Fruit fly (Drosophila melanogaster) whole organism, pupa: ENCODE results near the gene CG14566.

Source experiments
- CG12605 ChIP-seq: fragments of 200-800 bp; sonication (Bioruptor generic); IDR thresholded peaks from 2 replicates; pipeline ENCODE4 v1.3.6; 2022; ENCODE audit warnings: missing biosample characterization, missing genetic modification characterization
- CG13204 ChIP-seq: fragments of 200-800 bp; sonication (Bioruptor generic); optimal IDR thresholded peaks from 2 replicates; lab custom pipeline; 2018; ENCODE audit warnings: missing biosample characterization, mild to moderate bottlenecking, missing genetic modification characterization, moderate library complexity
- CG15710 ChIP-seq: fragments of 200-800 bp; sonication (Bioruptor generic); optimal IDR thresholded peaks from 2 replicates; lab custom pipeline; 2018; ENCODE audit warnings: missing biosample characterization, mild to moderate bottlenecking, missing genetic modification characterization, moderate library complexity
- CG32121 ChIP-seq: fragments of 200-800 bp; sonication (Bioruptor generic); IDR thresholded peaks from 2 replicates; pipeline ENCODE4 v1.3.6; 2022; ENCODE audit warnings: missing biosample characterization, missing genetic modification characterization
- CG34367 ChIP-seq: fragments of 200-800 bp; sonication (Bioruptor generic); optimal IDR thresholded peaks from 2 replicates; lab custom pipeline; 2018; ENCODE audit warnings: missing biosample characterization, mild to moderate bottlenecking, missing genetic modification characterization
- CG8301 ChIP-seq: fragments of 200-800 bp; sonication (Bioruptor generic); optimal IDR thresholded peaks from 2 replicates; lab custom pipeline; 2018; ENCODE audit warnings: missing biosample characterization, mild to moderate bottlenecking, missing genetic modification characterization
- CG9948 ChIP-seq: fragments of 200-800 bp; sonication (Bioruptor generic); optimal IDR thresholded peaks from 2 replicates; lab custom pipeline; 2018; ENCODE audit warnings: missing biosample characterization, mild to moderate bottlenecking, missing genetic modification characterization, moderate library complexity
- fd96Ca ChIP-seq: fragments of 200-800 bp; sonication (Bioruptor generic); IDR thresholded peaks from 3 replicates; pipeline ENCODE4 v1.3.6; 2022; ENCODE audit warnings: missing biosample characterization, missing genetic modification characterization
- rn ChIP-seq: fragments of 200-800 bp; sonication (Bioruptor generic); IDR thresholded peaks from 2 replicates; pipeline ENCODE4 v1.3.6; 2022; ENCODE audit warnings: missing biosample characterization, missing genetic modification characterization

DNA sequence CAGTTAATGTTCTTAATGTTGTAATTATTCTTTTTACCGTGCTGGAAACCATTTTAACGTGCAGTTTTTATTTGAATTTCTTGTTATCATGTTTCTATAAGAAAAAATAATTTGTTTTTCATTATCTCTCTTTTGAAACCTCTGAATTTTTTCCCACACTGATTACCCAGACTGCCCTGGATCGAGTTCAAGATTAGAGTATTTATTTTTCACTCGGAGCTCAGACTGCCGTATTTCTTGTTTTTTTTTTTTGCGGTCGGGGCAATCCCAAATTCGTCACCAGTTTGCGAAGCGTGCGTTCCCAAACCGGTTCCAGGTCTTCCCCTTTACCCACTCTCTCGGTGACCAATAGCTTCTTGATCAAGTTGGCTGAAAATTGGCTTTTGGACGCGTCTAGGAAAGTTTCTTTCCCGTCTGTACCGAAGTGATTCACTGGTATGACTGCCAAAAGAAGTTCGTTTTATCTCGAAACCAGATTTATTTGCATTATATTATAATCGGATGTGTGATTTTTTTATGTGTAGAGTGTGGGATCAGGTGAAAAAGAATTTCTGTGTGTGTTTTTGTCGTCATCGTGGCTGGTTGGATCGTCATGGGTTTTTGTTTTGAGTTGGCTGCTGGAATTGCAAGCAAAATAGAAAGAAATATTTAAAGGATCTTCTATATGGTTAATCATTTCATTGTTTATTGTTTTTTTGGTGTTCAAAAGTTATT lies 935 bp downstream of the CG14566 start:
- no peak for TF ChIP-seq rn
- no peak for TF ChIP-seq CG8301 (tag; lab: Kevin White, UChicago)
- no peak for TF ChIP-seq CG13204 (GFP tag; lab: Kevin White, UChicago)
- no peak for TF ChIP-seq CG34367 (tag; lab: Kevin White, UChicago)
- no peak for TF ChIP-seq CG15710 (tag; lab: Kevin White, UChicago)
- no peak for TF ChIP-seq CG32121 (GFP tag; lab: Robert Waterston, UW)
- TF ChIP-seq CG12605 (GFP tag; lab: Robert Waterston, UW) = no peak
- TF ChIP-seq fd96Ca (GFP tag; lab: Robert Waterston, UW) = no peak
- no peak for TF ChIP-seq CG9948 (tag; lab: Kevin White, UChicago)
